Fruit fly (Drosophila melanogaster) whole organism: ENCODE data around the gene ACXB.

Experiments
- CG8478 ChIP-seq: fragments of >200 bp; optimal IDR thresholded peaks from 2 replicates; lab custom pipeline; 2018; ENCODE audit warnings: inconsistent platforms
- psq ChIP-seq: fragments of >200 bp; optimal IDR thresholded peaks from 2 replicates; lab custom pipeline; 2017
- usp ChIP-seq: fragments of >200 bp; optimal IDR thresholded peaks from 2 replicates; lab custom pipeline; 2017; ENCODE audit warnings: missing biosample characterization, missing genetic modification characterization, mixed read lengths

DNA sequence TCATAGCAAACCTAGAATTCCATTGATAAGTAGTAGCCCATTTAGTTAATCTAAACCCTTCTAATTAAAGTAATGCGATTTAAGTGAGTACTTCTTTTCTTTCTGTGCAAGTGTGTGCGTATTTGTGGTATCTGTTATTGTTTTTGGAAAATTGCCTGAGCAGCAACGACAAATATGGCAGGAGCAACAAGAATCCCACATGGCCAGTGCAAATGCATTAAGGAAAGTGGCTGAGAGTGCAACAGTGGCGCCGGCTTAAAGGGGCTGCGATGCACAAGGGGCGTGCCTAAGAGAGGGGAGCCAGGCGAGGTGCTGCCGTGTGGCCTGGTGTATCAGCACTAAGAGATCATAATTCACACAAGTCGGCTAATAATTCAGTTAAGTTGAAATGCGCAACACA lies 53.0 kb downstream of the ACXB start:
- TF ChIP-seq usp (GFP tag; lab: Kevin White, UChicago) (no peak), psq (no peak), CG8478 (lab: Kevin White, UChicago) (no peak)
